Fruit fly (Drosophila melanogaster) whole organism: ENCODE data around the gene kis.

ENCODE experiments used
- CG8478 ChIP-seq: fragments of >200 bp; optimal IDR thresholded peaks from 2 replicates; lab custom pipeline; 2018; ENCODE audit warnings: inconsistent platforms
- pan ChIP-seq: fragments of >200 bp; optimal IDR thresholded peaks from 2 replicates; lab custom pipeline; 2017
- usp ChIP-seq: fragments of >200 bp; optimal IDR thresholded peaks from 2 replicates; lab custom pipeline; 2017; ENCODE audit warnings: missing biosample characterization, missing genetic modification characterization, mixed read lengths

DNA sequence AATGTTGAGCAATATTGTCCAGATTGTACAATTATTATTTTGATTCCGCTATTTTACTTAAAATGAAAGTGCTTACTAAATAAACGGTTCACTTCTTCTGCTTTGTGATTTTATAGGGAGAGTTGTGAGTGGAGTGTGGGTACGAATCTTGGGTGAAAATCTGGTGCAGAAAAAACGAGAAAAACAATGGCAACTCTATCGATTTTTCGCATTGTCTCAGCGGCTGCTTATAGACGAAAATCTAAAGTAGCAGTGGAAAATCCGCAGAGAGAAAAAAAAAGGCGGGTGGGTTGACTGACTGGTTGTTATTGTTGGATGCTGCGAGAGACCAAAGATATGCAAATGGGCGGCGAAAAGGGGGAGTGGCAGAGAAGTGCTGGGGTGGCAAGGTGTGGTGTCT is 7.5 kb downstream of the kis start:
- TF ChIP-seq CG8478 (lab: Kevin White, UChicago) (no peak), usp (GFP tag; lab: Kevin White, UChicago) (no peak), pan (lab: Kevin White, UChicago) (no peak)
